Worm (Caenorhabditis elegans): ENCODE results near the gene cyp-13A1.

Gene cyp-13A1

DNA sequence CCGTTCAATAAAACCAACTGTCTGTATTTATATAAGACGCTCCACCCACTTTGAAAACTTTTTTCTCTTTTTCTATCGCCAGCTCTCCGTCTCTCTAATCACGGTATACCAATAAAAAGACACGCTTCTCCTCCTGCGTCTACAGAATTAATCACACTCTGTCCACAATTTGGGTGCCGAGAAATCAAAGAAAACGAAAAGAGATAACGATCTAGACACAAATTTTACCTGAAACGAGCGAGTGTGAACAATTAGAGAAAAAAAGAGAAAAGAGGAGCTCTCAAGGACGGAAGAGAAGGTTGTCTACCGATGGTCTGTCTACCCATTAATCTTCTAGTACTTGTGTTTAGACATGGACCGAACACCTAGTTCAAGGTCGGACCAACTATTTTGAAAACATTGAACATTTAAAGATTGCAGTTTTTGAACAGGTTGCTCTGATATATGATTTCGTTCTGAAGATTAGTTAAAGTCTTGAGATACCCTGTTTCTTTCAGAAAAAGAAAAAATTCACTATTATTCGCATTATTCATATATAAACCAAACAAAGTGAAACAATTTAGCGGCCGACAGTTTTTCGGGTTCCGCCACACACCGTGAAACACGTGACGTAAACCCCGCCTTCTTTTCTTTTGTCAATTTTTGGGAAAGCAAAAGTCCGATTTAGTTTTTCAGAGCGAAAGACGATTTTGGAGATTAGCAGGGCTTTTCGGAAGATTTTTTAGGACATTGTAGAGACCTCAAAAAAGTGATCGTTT, 5.8 kb upstream of the cyp-13A1 start, which contains the start of gene cyp-13A2 (continued):
- TF ChIP-seq mdl-1 (tag; optimal IDR thresholded peaks at IDR 0.05) (peak in 1 of 2 experiments; percentile 22), snpc-1.2 (GFP tag; IDR thresholded peaks at IDR 0.05) (no peak), ceh-44 (GFP tag; IDR thresholded peaks at IDR 0.05) (no peak), egl-27 (tag; optimal IDR thresholded peaks at IDR 0.05) (no peak), fkh-10 (GFP tag; optimal IDR thresholded peaks at IDR 0.05) (no peak), mep-1 (tag; optimal IDR thresholded peaks at IDR 0.05) (peak; percentile 58), Y105C5A.15 (GFP tag; IDR thresholded peaks at IDR 0.05) (no peak), nhr-11 (tag; optimal IDR thresholded peaks at IDR 0.05) (peak; percentile 80), lim-7 (GFP tag; IDR thresholded peaks at IDR 0.05) (no peak), zip-11 (GFP tag; IDR thresholded peaks at IDR 0.05) (no peak), hlh-30 (tag; optimal IDR thresholded peaks at IDR 0.05; ENCODE audit: insufficient read depth) (peak; percentile 24), R02D3.7 (tag; optimal IDR thresholded peaks at IDR 0.05) (no peak), Y48G9A.11 (GFP tag; IDR thresholded peaks at IDR 0.05) (0 out of 2 replicates have a peak, but pooled peaks have one; percentile 23), zag-1 (tag; optimal IDR thresholded peaks at IDR 0.05) (no peak), F37D6.2 (tag; optimal IDR thresholded peaks at IDR 0.05) (no peak), Y75B8A.6 (GFP tag; IDR thresholded peaks at IDR 0.05) (no peak), ceh-82 (tag; optimal IDR thresholded peaks at IDR 0.05) (no peak), nhr-42 (GFP tag; IDR thresholded peaks at IDR 0.05) (no peak), mxl-2 (GFP tag; conservative IDR thresholded peaks at IDR 0.05) (no peak), mdt-29 (GFP tag; IDR thresholded peaks at IDR 0.05) (no peak), ZK337.2 (GFP tag; IDR thresholded peaks at IDR 0.05) (no peak), zfp-2 (tag; optimal IDR thresholded peaks at IDR 0.05) (no peak), pqm-1 (tag; optimal IDR thresholded peaks at IDR 0.05) (peak; percentile 46), nhr-237 (tag; optimal IDR thresholded peaks at IDR 0.05) (no peak), lin-1 (GFP tag; IDR thresholded peaks at IDR 0.05) (no peak), nhr-77 (tag; optimal IDR thresholded peaks at IDR 0.05) (peak; percentile 15), ctbp-1 (GFP tag; IDR thresholded peaks at IDR 0.05) (no peak), nhr-10 (tag; optimal IDR thresholded peaks at IDR 0.05) (peak; percentile 57), daf-16 (GFP tag; optimal IDR thresholded peaks at IDR 0.05) (no peak), daf-16 (tag; optimal IDR thresholded peaks at IDR 0.05) (peak; percentile 28)

DNA sequence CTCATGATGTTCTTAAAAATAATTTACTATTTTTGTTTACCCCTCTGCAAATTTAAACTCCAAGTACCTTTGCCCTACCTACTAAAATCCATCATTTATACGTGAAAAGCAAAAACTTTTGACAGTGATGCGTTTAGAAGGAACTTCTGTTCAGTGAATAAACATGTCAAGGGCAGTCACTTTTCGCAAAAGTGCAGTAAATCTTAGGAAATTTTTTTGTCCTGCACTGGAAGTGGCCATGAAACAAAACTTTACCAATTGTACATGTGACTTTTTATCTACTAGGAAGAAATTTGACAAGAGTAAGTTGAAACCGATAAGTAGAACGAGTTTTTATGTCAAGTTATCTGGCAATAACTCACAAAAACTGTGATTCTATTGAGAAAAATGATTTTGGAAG, 4.4 kb upstream of the cyp-13A1 start:
- TF ChIP-seq hmg-1.1 (GFP tag; IDR thresholded peaks at IDR 0.05) (no peak), F10B5.3 (tag; optimal IDR thresholded peaks at IDR 0.05) (no peak), lin-29 (GFP tag; IDR thresholded peaks at IDR 0.05) (no peak), R02D3.7 (tag; optimal IDR thresholded peaks at IDR 0.05) (no peak), lim-7 (GFP tag; IDR thresholded peaks at IDR 0.05) (no peak), daf-19 (GFP tag; conservative IDR thresholded peaks at IDR 0.05) (no peak), egl-43 (GFP tag; IDR thresholded peaks at IDR 0.05) (no peak), nhr-25 (tag; optimal IDR thresholded peaks at IDR 0.05; ENCODE audit: borderline replicate concordance, insufficient read depth) (peak; percentile 14), lin-1 (GFP tag; IDR thresholded peaks at IDR 0.05) (no peak)

ce11 chrII:9782337-9782736, 540 bp upstream of the cyp-13A1 start, which contains the start of gene T10B9.14:
Gene T10B9.14, minus strand, starts transcription at chrII:9782437.
- TF ChIP-seq dve-1 (tag; optimal IDR thresholded peaks at IDR 0.05; ENCODE audit: insufficient read depth) (no peak), hif-1 (tag; optimal IDR thresholded peaks at IDR 0.05) (no peak), lim-7 (GFP tag; IDR thresholded peaks at IDR 0.05) (no peak), nhr-102 (tag; optimal IDR thresholded peaks at IDR 0.05) (no peak), duxl-1 (tag; optimal IDR thresholded peaks at IDR 0.05; ENCODE audit: poor library complexity) (no peak), fos-1 (tag; optimal IDR thresholded peaks at IDR 0.05) (no peak), F10B5.3 (tag; optimal IDR thresholded peaks at IDR 0.05) (no peak), F44E2.7 (GFP tag; IDR thresholded peaks at IDR 0.05) (no peak), lin-39 (tag; optimal IDR thresholded peaks at IDR 0.05) (no peak), nhr-10 (tag; optimal IDR thresholded peaks at IDR 0.05) (no peak)
